Worm (Caenorhabditis elegans) whole organism, L2 larva: ENCODE results near the gene F46H5.5.
A peak's percentile ranks its signal among the peaks of the same experiment; 100 is the strongest.

Experiments
- elt-1 ChIP-seq: fragments of 150-350 bp; optimal IDR thresholded peaks from 2 replicates; lab custom pipeline; 2014; ENCODE audit warnings: missing biosample characterization, missing genetic modification characterization
- elt-3 ChIP-seq: sonication (generic microtip); optimal IDR thresholded peaks from 2 replicates; lab custom pipeline; 2017; ENCODE audit warnings: missing biosample characterization, missing genetic modification characterization
- lin-39 ChIP-seq: fragments of 150-350 bp; optimal IDR thresholded peaks from 2 replicates; lab custom pipeline; 2014; ENCODE audit warnings: missing biosample characterization, missing genetic modification reagents, missing genetic modification characterization
- nhr-11 ChIP-seq: fragments of 150-350 bp; optimal IDR thresholded peaks from 2 replicates; lab custom pipeline; 2014; ENCODE audit warnings: missing biosample characterization, missing genetic modification characterization
- nhr-237 ChIP-seq: fragments of 150-350 bp; optimal IDR thresholded peaks from 2 replicates; lab custom pipeline; 2014; ENCODE audit warnings: missing biosample characterization, missing genetic modification characterization
- nhr-6 ChIP-seq: fragments of 150-350 bp; optimal IDR thresholded peaks from 2 replicates; lab custom pipeline; 2014; ENCODE audit warnings: missing biosample characterization, missing genetic modification characterization
- nhr-77 ChIP-seq: fragments of 150-350 bp; optimal IDR thresholded peaks from 2 replicates; lab custom pipeline; 2014; ENCODE audit warnings: missing biosample characterization, missing genetic modification characterization
- sma-3 ChIP-seq: sonication (generic microtip); optimal IDR thresholded peaks from 2 replicates; lab custom pipeline; 2016; ENCODE audit warnings: missing genetic modification reagents, missing genetic modification characterization, missing compliant biosample characterization
- unc-55 ChIP-seq: fragments of 150-350 bp; sonication (generic microtip); optimal IDR thresholded peaks from 3 replicates; lab custom pipeline; 2014; ENCODE audit warnings: missing biosample characterization, missing genetic modification reagents, missing genetic modification characterization
- unc-62 ChIP-seq: fragments of 150-350 bp; optimal IDR thresholded peaks from 2 replicates; lab custom pipeline; 2014; ENCODE audit warnings: missing biosample characterization, missing genetic modification reagents, missing genetic modification characterization
- ztf-4 ChIP-seq: fragments of 150-350 bp; optimal IDR thresholded peaks from 2 replicates; lab custom pipeline; 2014; ENCODE audit warnings: missing biosample characterization, missing genetic modification characterization

DNA sequence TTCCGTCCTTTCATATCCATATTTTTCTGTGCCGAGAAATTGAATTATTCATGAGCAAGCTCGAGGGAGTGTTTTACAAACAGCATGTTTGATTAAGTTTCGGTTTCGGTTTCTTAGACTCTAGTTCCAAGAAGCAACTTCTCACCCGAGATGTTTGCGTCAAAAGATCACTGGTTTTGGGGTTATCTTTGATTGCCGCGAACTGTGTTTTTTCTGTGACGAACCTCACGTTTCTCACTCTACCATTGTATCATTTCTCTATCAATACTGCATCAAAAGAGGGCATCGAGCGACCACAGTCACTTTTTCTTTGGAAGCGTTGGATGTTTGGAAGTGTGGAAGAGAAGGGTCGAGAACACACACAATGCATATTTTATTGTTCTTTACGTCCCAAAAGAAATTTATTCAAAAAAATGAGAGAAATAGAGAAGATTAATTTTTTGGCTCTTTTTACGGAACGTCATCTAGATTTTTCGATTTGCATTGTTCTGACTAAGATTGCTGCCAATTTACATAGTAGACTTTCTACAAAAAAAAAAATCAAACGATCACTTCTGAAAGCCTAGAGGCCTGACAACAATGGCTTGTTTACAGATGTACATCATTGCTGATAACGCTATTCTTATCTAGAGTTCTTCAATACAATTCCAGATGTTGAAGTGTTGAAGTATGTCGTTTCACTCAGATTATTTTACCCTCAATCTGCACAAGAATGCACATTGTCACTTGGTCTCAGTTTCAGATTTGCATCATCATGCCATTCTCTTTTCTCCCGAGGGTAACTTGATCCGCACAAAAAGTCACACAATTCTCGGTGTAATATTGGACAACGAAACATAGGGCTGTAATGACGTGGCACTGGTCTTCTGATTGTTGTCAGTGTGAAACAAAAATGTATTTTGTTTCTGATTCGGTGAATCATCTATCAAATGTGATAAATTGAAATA is 23.4 kb downstream of the F46H5.5 start:
- TF ChIP-seq nhr-11 (tag; lab: Kevin White, UChicago) (no peak), sma-3 (GFP tag; lab: Kevin White, UChicago) (no peak), unc-62 (GFP tag; lab: Kevin White, UChicago) (no peak), nhr-77 (tag; lab: Kevin White, UChicago) (no peak), elt-3 (no peak), ztf-4 (no peak), elt-1 (tag; lab: Kevin White, UChicago) (no peak), nhr-237 (tag; lab: Kevin White, UChicago) (no peak), unc-55 (peak; percentile 16), nhr-6 (tag; lab: Kevin White, UChicago) (no peak), lin-39 (no peak)
